Worm (Caenorhabditis elegans) whole organism, L1 larva: ENCODE data around the gene R01E6.7.

Experiments
- C04F5.9 ChIP-seq: sonication (generic microtip); optimal IDR thresholded peaks from 2 replicates; lab custom pipeline; 2016; ENCODE audit warnings: missing genetic modification characterization, missing compliant biosample characterization
- Y116A8C.19 ChIP-seq: sonication (generic microtip); optimal IDR thresholded peaks from 2 replicates; lab custom pipeline; 2016; ENCODE audit warnings: missing compliant biosample characterization, missing genetic modification characterization, borderline replicate concordance
- aly-2 ChIP-seq: fragments of 150-350 bp; optimal IDR thresholded peaks from 2 replicates; lab custom pipeline; 2014; ENCODE audit warnings: missing biosample characterization, missing genetic modification characterization
- ceh-8 ChIP-seq: fragments of 200-800 bp; sonication (Bioruptor generic); optimal IDR thresholded peaks from 2 replicates; lab custom pipeline; 2018; ENCODE audit warnings: mild to moderate bottlenecking, missing genetic modification characterization, moderate library complexity, missing compliant biosample characterization
- ceh-82 ChIP-seq, 3 experiments: fragments of 150-350 bp in 1 of 3; sonication (generic microtip) in 2 of 3; optimal IDR thresholded peaks; 2 replicates each; lab custom pipeline; 2014 to 2017; ENCODE audit warnings: missing biosample characterization in 3 of 3, missing genetic modification characterization in 3 of 3
- ceh-88 ChIP-seq: fragments of 200-800 bp; sonication (Bioruptor generic); IDR thresholded peaks from 2 replicates; pipeline ENCODE4 v1.3.6; 2022; ENCODE audit warnings: missing genetic modification characterization, missing compliant biosample characterization
- ces-1 ChIP-seq: fragments of 150-350 bp; optimal IDR thresholded peaks from 2 replicates; lab custom pipeline; 2014; ENCODE audit warnings: missing biosample characterization, missing genetic modification reagents, missing genetic modification characterization
- egl-13 ChIP-seq: sonication (generic microtip); optimal IDR thresholded peaks from 2 replicates; lab custom pipeline; 2016; ENCODE audit warnings: missing genotype, missing genetic modification reagents, missing genetic modification characterization, missing compliant biosample characterization
- egl-27 ChIP-seq, 2 experiments: fragments of 150-350 bp in 1 of 2; sonication (generic microtip); optimal IDR thresholded peaks; 3 replicates each; lab custom pipeline; 2017 to 2018; ENCODE audit warnings: missing biosample characterization in 2 of 2, missing genetic modification characterization in 2 of 2, missing genetic modification reagents in 2 of 2
- elt-3 ChIP-seq, 6 experiments: fragments of 150-350 bp in 1 of 6; sonication (generic microtip); optimal IDR thresholded peaks; 2 replicates each; lab custom pipeline; 2017 to 2018; ENCODE audit warnings: missing biosample characterization in 6 of 6, missing genetic modification characterization in 6 of 6, inconsistent platforms in 1 of 6
- ets-5 ChIP-seq: fragments of 200-800 bp; sonication (Bioruptor generic); IDR thresholded peaks from 2 replicates; pipeline ENCODE4 v1.3.6; 2022; ENCODE audit warnings: missing genetic modification characterization, missing compliant biosample characterization
- fkh-8 ChIP-seq: sonication (generic microtip); optimal IDR thresholded peaks from 2 replicates; lab custom pipeline; 2016; ENCODE audit warnings: mild to moderate bottlenecking, missing genetic modification characterization, missing compliant biosample characterization
- grh-1 ChIP-seq: fragments of 200-800 bp; sonication (Bioruptor generic); IDR thresholded peaks from 2 replicates; pipeline ENCODE4 v1.3.6; 2022; ENCODE audit warnings: missing genetic modification reagents, missing genetic modification characterization, missing compliant biosample characterization
- jun-1 ChIP-seq: fragments of 150-350 bp; optimal IDR thresholded peaks from 2 replicates; lab custom pipeline; 2014; ENCODE audit warnings: missing biosample characterization, missing genetic modification reagents, missing genetic modification characterization
- lin-13 ChIP-seq: fragments of 150-350 bp; optimal IDR thresholded peaks from 2 replicates; lab custom pipeline; 2014; ENCODE audit warnings: missing biosample characterization, missing genetic modification reagents, missing genetic modification characterization
- lin-14 ChIP-seq: fragments of 200-800 bp; sonication (Bioruptor generic); optimal IDR thresholded peaks from 2 replicates; lab custom pipeline; 2018; ENCODE audit warnings: mild to moderate bottlenecking, missing genetic modification characterization, moderate library complexity, missing compliant biosample characterization
- lin-39 ChIP-seq: fragments of 150-350 bp; optimal IDR thresholded peaks from 2 replicates; lab custom pipeline; 2014; ENCODE audit warnings: missing biosample characterization, missing genetic modification reagents, missing genetic modification characterization
- mdl-1 ChIP-seq, 2 experiments: fragments of 150-350 bp; optimal IDR thresholded peaks; 2 replicates each; lab custom pipeline; 2014 to 2017; ENCODE audit warnings: missing biosample characterization in 2 of 2, missing genetic modification characterization in 2 of 2, inconsistent platforms in 1 of 2
- mep-1 ChIP-seq: fragments of 150-350 bp; optimal IDR thresholded peaks from 2 replicates; lab custom pipeline; 2014; ENCODE audit warnings: missing biosample characterization, missing genetic modification characterization
- nhr-71 ChIP-seq: sonication (generic microtip); optimal IDR thresholded peaks from 2 replicates; lab custom pipeline; 2016; ENCODE audit warnings: mild to moderate bottlenecking, missing genetic modification characterization, moderate library complexity, missing compliant biosample characterization
- nhr-77 ChIP-seq: fragments of 150-350 bp; optimal IDR thresholded peaks from 2 replicates; lab custom pipeline; 2014; ENCODE audit warnings: missing biosample characterization, missing genetic modification characterization
- nhr-85 ChIP-seq: sonication (generic microtip); peaks from one replicate; lab custom pipeline; 2016; ENCODE audit warnings: missing genetic modification characterization, inconsistent platforms, missing compliant biosample characterization
- pag-3 ChIP-seq: sonication (generic microtip); optimal IDR thresholded peaks from 2 replicates; lab custom pipeline; 2017; ENCODE audit warnings: missing genetic modification characterization, mild to moderate bottlenecking, missing compliant biosample characterization, antibody characterized with exemption, borderline replicate concordance; ENCODE audit not compliant: insufficient read depth
- pax-3 ChIP-seq: fragments of 200-800 bp; sonication (Bioruptor generic); optimal IDR thresholded peaks from 2 replicates; lab custom pipeline; 2018; ENCODE audit warnings: mild to moderate bottlenecking, missing genetic modification characterization, moderate library complexity, missing compliant biosample characterization
- snu-23 ChIP-seq: sonication (generic microtip); optimal IDR thresholded peaks from 2 replicates; lab custom pipeline; 2016; ENCODE audit warnings: missing genetic modification characterization, missing compliant biosample characterization
- sptf-1 ChIP-seq: fragments of 150-350 bp; optimal IDR thresholded peaks from 2 replicates; lab custom pipeline; 2014; ENCODE audit warnings: missing biosample characterization, missing genetic modification characterization
- sup-37 ChIP-seq: fragments of 200-800 bp; sonication (Bioruptor generic); optimal IDR thresholded peaks from 2 replicates; lab custom pipeline; 2018; ENCODE audit warnings: mild to moderate bottlenecking, missing genetic modification characterization, missing compliant biosample characterization
- swsn-7 ChIP-seq: sonication (generic microtip); optimal IDR thresholded peaks from 2 replicates; lab custom pipeline; 2016; ENCODE audit warnings: missing genetic modification characterization, missing compliant biosample characterization
- tlp-1 ChIP-seq: fragments of 150-350 bp; optimal IDR thresholded peaks from 2 replicates; lab custom pipeline; 2014; ENCODE audit warnings: missing biosample characterization, missing genetic modification characterization
- unc-130 ChIP-seq: fragments of 150-350 bp; optimal IDR thresholded peaks from 2 replicates; lab custom pipeline; 2017; ENCODE audit warnings: missing biosample characterization, missing genetic modification characterization, inconsistent platforms
- unc-62 ChIP-seq: fragments of 150-350 bp; optimal IDR thresholded peaks from 2 replicates; lab custom pipeline; 2014; ENCODE audit warnings: missing biosample characterization, missing genetic modification reagents, missing genetic modification characterization
- xbp-1 ChIP-seq: sonication (generic microtip); optimal IDR thresholded peaks from 2 replicates; lab custom pipeline; 2016; ENCODE audit warnings: missing genetic modification characterization, missing compliant biosample characterization
- zag-1 ChIP-seq: fragments of 150-350 bp; optimal IDR thresholded peaks from 2 replicates; lab custom pipeline; 2014; ENCODE audit warnings: missing biosample characterization, missing genetic modification characterization

Gene R01E6.7

ce11 chrX:13518861-13519713, 50.7 kb downstream of the R01E6.7 start, which contains the start of the genes cdk-4 and F18H3.1 (continued):
- TF ChIP-seq unc-62 (GFP tag; lab: Kevin White, UChicago): no peak
- no peak for TF ChIP-seq egl-13 (tag; lab: Kevin White, UChicago)
- TF ChIP-seq ceh-88 (GFP tag; lab: Robert Waterston, UW): no peak
- no peak for TF ChIP-seq elt-3 (tag; optimal IDR thresholded peaks at IDR 0.05; lab: Kevin White, UChicago)
- TF ChIP-seq snu-23 (GFP tag; lab: Kevin White, UChicago): peak; percentile 45
- no peak for TF ChIP-seq zag-1
- TF ChIP-seq lin-39: no peak
- peak; percentile 34 for TF ChIP-seq lin-13 (GFP tag; lab: Kevin White, UChicago)
- peak; percentile 44 for TF ChIP-seq nhr-71 (tag; lab: Kevin White, UChicago)
- no peak for TF ChIP-seq ets-5 (GFP tag; lab: Robert Waterston, UW)
- peak; percentile 34 for TF ChIP-seq mep-1 (tag; lab: Kevin White, UChicago)
- no peak for TF ChIP-seq ces-1
- no peak for TF ChIP-seq ceh-8 (GFP tag; lab: Kevin White, UChicago)
- peak; percentile 79 for TF ChIP-seq nhr-85
- peak in 1 of 3 experiments; percentile 52 for TF ChIP-seq ceh-82 (tag; optimal IDR thresholded peaks at IDR 0.05; lab: Kevin White, UChicago)
- peak; percentile 31 for TF ChIP-seq xbp-1 (tag; lab: Kevin White, UChicago)
- peak in 1 of 2 experiments; percentile 48 for TF ChIP-seq egl-27 (tag; optimal IDR thresholded peaks at IDR 0.05; lab: Kevin White, UChicago)
- no peak for TF ChIP-seq tlp-1 (tag; lab: Kevin White, UChicago)
- no peak for TF ChIP-seq C04F5.9 (tag; lab: Kevin White, UChicago)
- TF ChIP-seq fkh-8 (tag; lab: Kevin White, UChicago): peak; percentile 34
- TF ChIP-seq jun-1 (tag; lab: Kevin White, UChicago): peak; percentile 38
- no peak for TF ChIP-seq sup-37 (GFP tag; lab: Kevin White, UChicago)
- peak; percentile 39; the same call in 1 of the 2 replicates for TF ChIP-seq grh-1 (GFP tag; lab: Robert Waterston, UW)
- no peak for TF ChIP-seq unc-130 (tag; lab: Kevin White, UChicago)
- TF ChIP-seq lin-14: peak; percentile 86
- TF ChIP-seq mdl-1 (tag; optimal IDR thresholded peaks at IDR 0.05; lab: Kevin White, UChicago): no peak
- no peak for TF ChIP-seq pag-3 (tag; lab: Kevin White, UChicago)
- no peak for TF ChIP-seq aly-2 (tag; lab: Kevin White, UChicago)
- peak; percentile 11 for TF ChIP-seq nhr-77 (tag; lab: Kevin White, UChicago)
- no peak for TF ChIP-seq swsn-7 (tag; lab: Kevin White, UChicago)
- TF ChIP-seq sptf-1 (tag; lab: Kevin White, UChicago): no peak
- no peak for TF ChIP-seq pax-3 (tag; lab: Kevin White, UChicago)
- no peak for TF ChIP-seq Y116A8C.19 (tag; lab: Kevin White, UChicago)
